Fruit fly (Drosophila melanogaster): ENCODE data around the gene RhoGAP92B.

- TF ChIP-seq CG8478 (optimal IDR thresholded peaks at IDR 0.05) (no peak), ftz-f1 (GFP tag; optimal IDR thresholded peaks at IDR 0.05) (no peak), CG7745 (tag; optimal IDR thresholded peaks at IDR 0.05) (no peak), slbo (GFP tag; IDR thresholded peaks at IDR 0.05) (no peak), HLH54F (GFP tag; optimal IDR thresholded peaks at IDR 0.05) (no peak), CG9797 (GFP tag; optimal IDR thresholded peaks at IDR 0.05) (no peak)
These were observed 3.2 kb upstream of the RhoGAP92B start for dm6 chr3R:19901742-19902141.

All from whole organism, embryonic.